Worm (Caenorhabditis elegans): ENCODE data around the gene mat-2.

DNA sequence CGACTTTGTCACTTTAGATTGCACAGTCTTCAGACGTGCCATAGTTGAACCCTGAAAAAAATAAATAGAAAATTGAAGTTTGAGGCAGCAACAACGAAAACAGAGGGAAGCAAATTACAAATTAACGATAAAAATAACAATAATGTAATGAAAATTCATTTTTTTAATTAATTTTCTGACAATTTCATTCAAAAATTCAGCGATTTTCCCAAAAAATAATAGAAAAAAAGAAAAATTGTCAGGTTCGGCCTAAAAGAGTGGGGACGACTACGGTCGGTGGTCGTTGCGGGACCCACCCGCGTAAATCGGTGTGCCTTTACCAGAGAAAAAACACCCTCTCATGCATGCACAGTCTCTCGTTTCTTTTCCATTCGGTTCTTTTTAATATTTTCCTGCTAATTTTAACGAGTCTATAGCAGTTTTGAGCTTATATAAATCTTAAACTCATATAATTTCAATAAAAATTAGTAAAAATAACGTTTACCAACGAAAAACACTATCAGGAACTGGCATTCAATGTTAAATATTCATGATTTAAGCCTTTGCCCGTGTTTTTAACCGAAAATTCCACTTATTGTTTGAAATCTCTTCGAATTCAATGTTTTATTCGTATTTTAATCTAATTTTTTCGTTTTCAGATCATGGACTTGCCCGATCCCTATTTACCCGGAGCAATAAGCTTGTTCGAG, 13.9 kb downstream of the mat-2 start, which contains the start of the genes rps-9 and lsm-1:
- TF ChIP-seq ceh-20 (GFP tag; IDR thresholded peaks at IDR 0.05) (no peak), pha-4 (GFP tag; IDR thresholded peaks at IDR 0.05) (no peak), pha-4 (tag; optimal IDR thresholded peaks at IDR 0.05) (no peak), ces-1 (GFP tag; optimal IDR thresholded peaks at IDR 0.05) (no peak), skn-1 (tag; optimal IDR thresholded peaks at IDR 0.05) (no peak), nhr-10 (tag; optimal IDR thresholded peaks at IDR 0.05) (no peak), unc-130 (GFP tag; optimal IDR thresholded peaks at IDR 0.05) (peak; percentile 45), Y75B8A.6 (GFP tag; IDR thresholded peaks at IDR 0.05) (no peak), lin-39 (tag; optimal IDR thresholded peaks at IDR 0.05) (no peak), daf-19 (GFP tag; conservative IDR thresholded peaks at IDR 0.05) (no peak)

All from whole organism, L4 larva.